Worm (Caenorhabditis elegans) whole organism, young adult: ENCODE results near the gene let-858.

Experiments
- ama-1 ChIP-seq, 3 experiments: fragments of 150-350 bp in 1 of 3; sonication (generic microtip) in 2 of 3; optimal IDR thresholded peaks; 2 replicates each; lab custom pipeline; 2014 to 2018; ENCODE audit warnings: missing biosample characterization in 2 of 3, missing genetic modification characterization in 2 of 3, missing genetic modification reagents in 2 of 3
- mes-4 ChIP-seq: sonication (generic microtip); optimal IDR thresholded peaks from 2 replicates; lab custom pipeline; 2016; ENCODE audit warnings: missing genotype, missing genetic modification characterization, missing compliant biosample characterization
- mxl-1 ChIP-seq: sonication (generic microtip); optimal IDR thresholded peaks from 2 replicates; lab custom pipeline; 2016; ENCODE audit warnings: missing genetic modification characterization, missing compliant biosample characterization
- snpc-1.3 ChIP-seq: sonication (generic microtip); optimal IDR thresholded peaks from 2 replicates; lab custom pipeline; 2017; ENCODE audit warnings: missing genetic modification characterization, mild to moderate bottlenecking, missing compliant biosample characterization, antibody characterized with exemption, moderate library complexity, missing genotype, missing genetic modification reagents; ENCODE audit not compliant: insufficient read depth

- TF ChIP-seq ama-1 (optimal IDR thresholded peaks at IDR 0.05; lab: Kevin White, UChicago) = no peak
- no peak for TF ChIP-seq ama-1 (GFP tag; optimal IDR thresholded peaks at IDR 0.05; lab: Kevin White, UChicago)
- no peak for TF ChIP-seq snpc-1.3
- no peak for TF ChIP-seq mxl-1 (tag; lab: Kevin White, UChicago)
- no peak for TF ChIP-seq mes-4 (tag; lab: Kevin White, UChicago)
These were observed 17.8 kb upstream of the let-858 start for ce11 chrII:11004381-11004780.
